Worm (Caenorhabditis elegans): ENCODE data around the gene arrd-26.

arrd-26 gene

ce11 chrIV:2102793-2103192, 36.8 kb downstream of the arrd-26 start, which contains the start of gene C23H5.15:
TSS of gene C23H5.15 (minus strand) at chrIV:2102893.
- TF ChIP-seq unc-62 (GFP tag; optimal IDR thresholded peaks at IDR 0.05) (no peak), nhr-12 (tag; optimal IDR thresholded peaks at IDR 0.05) (no peak), mls-2 (tag; optimal IDR thresholded peaks at IDR 0.05) (no peak), blmp-1 (tag; optimal IDR thresholded peaks at IDR 0.05) (no peak), drap-1 (GFP tag; optimal IDR thresholded peaks at IDR 0.05) (no peak), tbx-8 (GFP tag; optimal IDR thresholded peaks at IDR 0.05) (no peak), ceh-83 (GFP tag; optimal IDR thresholded peaks at IDR 0.05) (no peak), lin-32 (GFP tag; optimal IDR thresholded peaks at IDR 0.05) (no peak), nhr-2 (tag; optimal IDR thresholded peaks at IDR 0.05) (no peak), bed-3 (GFP tag; optimal IDR thresholded peaks at IDR 0.05) (no peak), nhr-28 (tag; optimal IDR thresholded peaks at IDR 0.05) (no peak), ces-1 (GFP tag; optimal IDR thresholded peaks at IDR 0.05) (no peak), hlh-1 (tag; optimal IDR thresholded peaks at IDR 0.05) (no peak), lsy-2 (tag; optimal IDR thresholded peaks at IDR 0.05) (no peak), snpc-4 (tag; optimal IDR thresholded peaks at IDR 0.05) (no peak), elt-1 (tag; optimal IDR thresholded peaks at IDR 0.05; ENCODE audit: borderline replicate concordance, insufficient read depth) (no peak)

ce11 chrIV:2106708-2107107, 40.7 kb downstream of the arrd-26 start:
- TF ChIP-seq nhr-237 (tag; optimal IDR thresholded peaks at IDR 0.05): no peak
- no peak for TF ChIP-seq lin-32 (GFP tag; optimal IDR thresholded peaks at IDR 0.05)
- no peak for TF ChIP-seq ztf-11 (tag; optimal IDR thresholded peaks at IDR 0.05)
- TF ChIP-seq pha-4 (tag; optimal IDR thresholded peaks at IDR 0.05): no peak

ce11 chrIV:2111300-2111874, 45.4 kb downstream of the arrd-26 start, which contains the start of gene che-6:
TSS of gene che-6 (minus strand) at chrIV:2111408.
- TF ChIP-seq mab-5 (tag; optimal IDR thresholded peaks at IDR 0.05): no peak
- TF ChIP-seq ceh-39 (tag; optimal IDR thresholded peaks at IDR 0.05): no peak
- no peak for TF ChIP-seq mep-1 (tag; optimal IDR thresholded peaks at IDR 0.05)
- TF ChIP-seq unc-120 (tag; optimal IDR thresholded peaks at IDR 0.05; ENCODE audit: poor library complexity, severe bottlenecking): no peak
- TF ChIP-seq blmp-1 (tag; optimal IDR thresholded peaks at IDR 0.05): no peak
- TF ChIP-seq snpc-4 (tag; optimal IDR thresholded peaks at IDR 0.05): no peak
- no peak for TF ChIP-seq nhr-2 (tag; optimal IDR thresholded peaks at IDR 0.05)
- no peak for TF ChIP-seq bed-3 (GFP tag; optimal IDR thresholded peaks at IDR 0.05)
- no peak for TF ChIP-seq lin-32 (GFP tag; optimal IDR thresholded peaks at IDR 0.05)
- TF ChIP-seq unc-62 (GFP tag; optimal IDR thresholded peaks at IDR 0.05): no peak
- no peak for TF ChIP-seq sptf-1 (tag; optimal IDR thresholded peaks at IDR 0.05)
- TF ChIP-seq M03D4.4 (tag; optimal IDR thresholded peaks at IDR 0.05): no peak
- TF ChIP-seq elt-3 (tag; optimal IDR thresholded peaks at IDR 0.05): no peak
- TF ChIP-seq unc-39 (tag; optimal IDR thresholded peaks at IDR 0.05): no peak
- no peak for TF ChIP-seq ham-2 (GFP tag; optimal IDR thresholded peaks at IDR 0.05)
- TF ChIP-seq cnd-1 (tag; optimal IDR thresholded peaks at IDR 0.05): no peak
- no peak for TF ChIP-seq hlh-1 (tag; optimal IDR thresholded peaks at IDR 0.05)
- no peak for TF ChIP-seq ceh-83 (GFP tag; optimal IDR thresholded peaks at IDR 0.05)

- TF ChIP-seq bed-3 (GFP tag; optimal IDR thresholded peaks at IDR 0.05) (no peak), ztf-11 (tag; optimal IDR thresholded peaks at IDR 0.05) (no peak), unc-120 (tag; optimal IDR thresholded peaks at IDR 0.05; ENCODE audit: poor library complexity, severe bottlenecking) (no peak), sem-2 (GFP tag; optimal IDR thresholded peaks at IDR 0.05) (no peak), ces-1 (GFP tag; optimal IDR thresholded peaks at IDR 0.05) (no peak), nhr-237 (tag; optimal IDR thresholded peaks at IDR 0.05) (no peak), unc-62 (GFP tag; optimal IDR thresholded peaks at IDR 0.05) (no peak), snpc-4 (tag; optimal IDR thresholded peaks at IDR 0.05) (no peak), lin-32 (GFP tag; optimal IDR thresholded peaks at IDR 0.05) (no peak), mls-2 (tag; optimal IDR thresholded peaks at IDR 0.05) (no peak)
These were observed 47.5 kb downstream of the arrd-26 start, which contains the start of gene C23H5.8 for ce11 chrIV:2113362-2114056. TSS of gene C23H5.8 (minus strand) at chrIV:2113412.

- TF ChIP-seq ham-2 (GFP tag; optimal IDR thresholded peaks at IDR 0.05): no peak
- no peak for TF ChIP-seq mls-2 (tag; optimal IDR thresholded peaks at IDR 0.05)
- no peak for TF ChIP-seq mep-1 (tag; optimal IDR thresholded peaks at IDR 0.05)
- TF ChIP-seq tbx-8 (GFP tag; optimal IDR thresholded peaks at IDR 0.05): no peak
- TF ChIP-seq cnd-1 (tag; optimal IDR thresholded peaks at IDR 0.05): no peak
- TF ChIP-seq sptf-1 (tag; optimal IDR thresholded peaks at IDR 0.05): no peak
- no peak for TF ChIP-seq snpc-4 (tag; optimal IDR thresholded peaks at IDR 0.05)
- no peak for TF ChIP-seq elt-1 (tag; optimal IDR thresholded peaks at IDR 0.05; ENCODE audit: borderline replicate concordance, insufficient read depth)
- TF ChIP-seq unc-120 (tag; optimal IDR thresholded peaks at IDR 0.05; ENCODE audit: poor library complexity, severe bottlenecking): no peak
- no peak for TF ChIP-seq blmp-1 (tag; optimal IDR thresholded peaks at IDR 0.05)
These were observed 48.3 kb downstream of the arrd-26 start, which contains the start of gene xbx-4 for ce11 chrIV:2114337-2114736. TSS of gene xbx-4 (plus strand) at chrIV:2114637.
